Fruit fly (Drosophila melanogaster) whole organism, adult: ENCODE measurements around the gene spi.

Experiments
- CG11617 ChIP-seq: fragments of 200-800 bp; sonication (Bioruptor generic); optimal IDR thresholded peaks from 2 replicates; lab custom pipeline; 2017; ENCODE audit warnings: mild to moderate bottlenecking, missing biosample characterization, missing genetic modification reagents, missing genetic modification characterization
- CG12768 ChIP-seq: fragments of 200-800 bp; sonication (Bioruptor generic); optimal IDR thresholded peaks from 2 replicates; lab custom pipeline; 2017; ENCODE audit warnings: missing biosample characterization, missing genetic modification characterization, mild to moderate bottlenecking, moderate library complexity, missing genetic modification reagents
- CG14711 ChIP-seq: fragments of 200-800 bp; sonication (Bioruptor generic); optimal IDR thresholded peaks from 2 replicates; lab custom pipeline; 2018; ENCODE audit warnings: missing biosample characterization, mild to moderate bottlenecking, missing genetic modification characterization, moderate library complexity
- CG1620 ChIP-seq: fragments of 200-800 bp; sonication (Bioruptor generic); optimal IDR thresholded peaks from 2 replicates; lab custom pipeline; 2016; ENCODE audit warnings: missing biosample characterization, missing genetic modification characterization
- CG33017 ChIP-seq: fragments of 200-800 bp; sonication (Bioruptor generic); optimal IDR thresholded peaks from 2 replicates; lab custom pipeline; 2018; ENCODE audit warnings: missing biosample characterization, mild to moderate bottlenecking, missing genetic modification characterization, moderate library complexity
- CG5204 ChIP-seq: fragments of 200-800 bp; sonication (Bioruptor generic); optimal IDR thresholded peaks from 2 replicates; lab custom pipeline; 2016; ENCODE audit warnings: missing biosample characterization, missing genetic modification characterization
- CG7045 ChIP-seq: fragments of 200-800 bp; sonication (Bioruptor generic); optimal IDR thresholded peaks from 2 replicates; lab custom pipeline; 2017; ENCODE audit warnings: missing biosample characterization, mild to moderate bottlenecking, missing genetic modification characterization
- CG7101 ChIP-seq: fragments of 200-800 bp; sonication (Bioruptor generic); optimal IDR thresholded peaks from 2 replicates; lab custom pipeline; 2018; ENCODE audit warnings: missing biosample characterization, mild to moderate bottlenecking, missing genetic modification characterization, moderate library complexity
- Clk ChIP-seq: fragments of 200-800 bp; sonication (Bioruptor generic); optimal IDR thresholded peaks from 2 replicates; lab custom pipeline; 2017; ENCODE audit warnings: missing biosample characterization, missing genetic modification characterization
- Crg-1 ChIP-seq: fragments of 200-800 bp; sonication (Bioruptor generic); optimal IDR thresholded peaks from 2 replicates; lab custom pipeline; 2016; ENCODE audit warnings: missing biosample characterization, missing genetic modification characterization
- Hr96 ChIP-seq: fragments of 200-800 bp; sonication (Bioruptor generic); optimal IDR thresholded peaks from 2 replicates; lab custom pipeline; 2016; ENCODE audit warnings: missing biosample characterization, missing genetic modification characterization
- Mnt ChIP-seq: fragments of 200-800 bp; sonication (Bioruptor generic); optimal IDR thresholded peaks from 2 replicates; lab custom pipeline; 2016; ENCODE audit warnings: missing biosample characterization, mild to moderate bottlenecking, missing genetic modification characterization
- bab1 ChIP-seq: fragments of 200-800 bp; sonication (Bioruptor generic); optimal IDR thresholded peaks from 3 replicates; lab custom pipeline; 2019; ENCODE audit warnings: missing biosample characterization, mild to moderate bottlenecking, missing genetic modification characterization, moderate library complexity
- cic ChIP-seq: fragments of 200-800 bp; sonication (Bioruptor generic); optimal IDR thresholded peaks from 2 replicates; lab custom pipeline; 2017; ENCODE audit warnings: missing biosample characterization, mild to moderate bottlenecking, missing genetic modification characterization, moderate library complexity
- cnc ChIP-seq, 2 experiments: fragments of >200 bp; optimal IDR thresholded peaks; 2 replicates each; lab custom pipeline; 2017
- kay ChIP-seq: fragments of 200-800 bp; sonication (Bioruptor generic); peaks from one replicate; lab custom pipeline; 2016; ENCODE audit warnings: missing biosample characterization, missing genetic modification characterization, borderline replicate concordance
- ovo ChIP-seq: fragments of 200-800 bp; sonication (Bioruptor generic); optimal IDR thresholded peaks from 2 replicates; lab custom pipeline; 2016; ENCODE audit warnings: missing biosample characterization, missing genetic modification characterization
- pad ChIP-seq: fragments of 200-800 bp; sonication (Bioruptor generic); optimal IDR thresholded peaks from 3 replicates; lab custom pipeline; 2017; ENCODE audit warnings: missing biosample characterization, missing genetic modification characterization, mild to moderate bottlenecking, moderate library complexity, missing genetic modification reagents
- tj ChIP-seq: fragments of 200-800 bp; sonication (Bioruptor generic); optimal IDR thresholded peaks from 3 replicates; lab custom pipeline; 2017; ENCODE audit warnings: missing biosample characterization, mild to moderate bottlenecking, missing genetic modification characterization, moderate library complexity
- toe ChIP-seq: fragments of 200-800 bp; sonication (Bioruptor generic); optimal IDR thresholded peaks from 2 replicates; lab custom pipeline; 2016; ENCODE audit warnings: missing biosample characterization, missing genetic modification characterization

spi gene

dm6 chr2L:19563029-19563980 is 13.8 kb downstream of the spi start, which contains the start of gene CG13078:
Gene CG13078, plus strand, starts transcription at chr2L:19563930.
- TF ChIP-seq CG7101 (no peak), Mnt (GFP tag; lab: Kevin White, UChicago) (no peak), tj (peak; percentile 35), cic (GFP tag; lab: Kevin White, UChicago) (no peak)

DNA sequence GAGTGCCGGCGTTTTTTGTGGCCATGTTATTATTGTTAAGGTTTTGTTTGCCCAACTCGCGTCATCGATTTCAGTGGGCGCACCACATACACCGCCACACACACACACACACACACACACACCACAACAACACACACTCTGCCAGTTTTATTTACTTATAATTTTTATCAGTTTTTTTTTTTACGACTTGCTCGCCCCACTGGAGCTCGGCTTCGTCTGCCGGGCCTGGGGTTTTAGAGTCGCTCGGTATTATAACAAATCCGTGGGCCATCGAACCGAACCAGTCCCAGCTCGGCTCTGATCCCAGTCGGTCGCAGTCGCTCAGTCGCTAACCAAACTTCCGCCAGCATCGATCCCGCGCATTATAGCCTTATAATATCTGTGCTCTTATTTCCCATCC is 27.7 kb downstream of the spi start:
- TF ChIP-seq bab1 (GFP tag; lab: Kevin White, UChicago): peak; percentile 23
- peak; percentile 5 for TF ChIP-seq Hr96 (GFP tag; lab: Kevin White, UChicago)
- TF ChIP-seq cic (GFP tag; lab: Kevin White, UChicago): peak; percentile 52
- TF ChIP-seq kay (GFP tag; lab: Kevin White, UChicago): no peak
- TF ChIP-seq tj: peak; percentile 12
- TF ChIP-seq CG14711 (tag; lab: Kevin White, UChicago): no peak
- TF ChIP-seq CG12768 (GFP tag; lab: Kevin White, UChicago): peak; percentile 6

DNA sequence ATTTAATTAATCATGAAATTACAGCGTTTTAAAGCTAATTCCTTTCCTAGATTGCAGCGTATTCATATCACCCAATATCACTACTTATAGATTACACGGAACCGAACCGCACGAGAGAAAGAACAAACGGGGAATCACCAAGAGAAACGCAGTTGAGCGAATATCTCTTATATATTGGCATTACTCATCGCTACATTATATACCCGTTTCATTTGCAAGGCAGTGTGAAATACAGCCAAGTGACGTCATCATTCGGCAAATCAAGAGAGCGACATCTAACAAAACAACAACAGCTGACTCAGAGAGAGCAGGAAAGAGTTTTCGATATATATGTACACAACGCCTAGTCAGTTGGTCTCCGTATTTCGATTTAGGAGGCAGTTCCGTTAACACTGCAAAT is 29.0 kb downstream of the spi start, which contains the start of gene Tep4:
Gene Tep4 (plus strand): TSS at position 350 of the 400 bp plus-strand sequence.
- TF ChIP-seq ovo (peak; percentile 15), CG5204 (GFP tag; lab: Kevin White, UChicago) (no peak), kay (GFP tag; lab: Kevin White, UChicago) (peak; percentile 98), cic (GFP tag; lab: Kevin White, UChicago) (peak; percentile 48), CG33017 (tag; lab: Kevin White, UChicago) (no peak), Clk (GFP tag; lab: Kevin White, UChicago) (no peak), CG7101 (no peak)

DNA sequence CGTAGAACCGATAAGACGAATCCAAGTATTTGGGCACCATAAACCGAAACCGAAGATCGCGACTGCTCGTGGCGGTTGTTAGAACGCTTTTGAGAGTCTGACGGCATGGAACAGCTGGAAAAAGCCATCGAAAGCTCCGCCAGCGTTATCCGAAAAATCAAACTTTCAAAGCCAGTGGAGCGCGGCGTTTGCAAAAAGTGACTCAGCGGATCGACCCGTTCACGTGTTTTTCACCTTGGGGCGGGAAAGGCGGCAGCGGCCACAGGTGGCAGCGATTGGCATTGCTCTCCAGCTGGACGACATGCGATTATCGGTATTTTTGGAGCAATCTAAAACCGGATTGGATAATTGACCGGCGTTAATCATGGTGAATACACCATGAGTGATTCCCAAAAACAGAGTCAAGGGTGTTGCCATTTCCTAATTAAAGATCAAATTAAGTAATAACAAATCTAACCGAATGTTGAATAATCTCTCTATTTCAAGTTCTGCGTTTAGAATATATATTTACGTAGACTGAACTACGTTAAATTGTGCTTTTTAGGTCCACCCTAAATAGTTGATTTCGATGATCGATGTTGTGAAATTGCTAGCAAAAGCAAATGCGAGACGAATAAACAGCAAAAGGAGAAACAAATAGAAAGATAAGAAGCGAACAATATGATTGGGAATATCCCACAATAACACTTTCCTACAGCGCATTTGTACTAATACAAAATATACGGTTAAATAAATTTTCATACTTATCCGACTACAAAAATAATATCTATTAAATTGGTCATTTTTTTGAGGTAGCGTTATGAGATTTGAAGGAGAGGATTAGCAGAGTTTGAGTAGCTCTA is 30.0 kb downstream of the spi start, which contains the start of gene CG10337:
Gene CG10337 (minus strand): TSS at position 91 of the 842 bp plus-strand sequence.
- no peak for TF ChIP-seq CG1620 (GFP tag; lab: Kevin White, UChicago)
- peak; percentile 73 for TF ChIP-seq CG33017 (tag; lab: Kevin White, UChicago)
- TF ChIP-seq Crg-1 (GFP tag; lab: Kevin White, UChicago): no peak
- no peak for TF ChIP-seq Clk (GFP tag; lab: Kevin White, UChicago)
- peak; percentile 44 to 86 for TF ChIP-seq cnc (optimal IDR thresholded peaks at IDR 0.05; lab: Kevin White, UChicago)
- peak; percentile 67 for TF ChIP-seq CG14711 (tag; lab: Kevin White, UChicago)
- TF ChIP-seq Hr96 (GFP tag; lab: Kevin White, UChicago): peak; percentile 21
- peak; percentile 72 for TF ChIP-seq tj
- TF ChIP-seq cic (GFP tag; lab: Kevin White, UChicago): peak; percentile 74
- peak; percentile 77 for TF ChIP-seq CG12768 (GFP tag; lab: Kevin White, UChicago)
- TF ChIP-seq pad (GFP tag; lab: Kevin White, UChicago): peak; percentile 34
- peak; percentile 62 for TF ChIP-seq Mnt (GFP tag; lab: Kevin White, UChicago)
- peak; percentile 71 for TF ChIP-seq CG7045 (GFP tag; lab: Kevin White, UChicago)
- peak; percentile 80 for TF ChIP-seq CG7101
- peak; percentile 85 for TF ChIP-seq CG11617 (GFP tag; lab: Kevin White, UChicago)
- peak; percentile 70 for TF ChIP-seq kay (GFP tag; lab: Kevin White, UChicago)
- TF ChIP-seq CG5204 (GFP tag; lab: Kevin White, UChicago): peak; percentile 56
- no peak for TF ChIP-seq toe (GFP tag; lab: Kevin White, UChicago)
- TF ChIP-seq ovo: no peak
- peak; percentile 60 for TF ChIP-seq bab1 (GFP tag; lab: Kevin White, UChicago)

DNA sequence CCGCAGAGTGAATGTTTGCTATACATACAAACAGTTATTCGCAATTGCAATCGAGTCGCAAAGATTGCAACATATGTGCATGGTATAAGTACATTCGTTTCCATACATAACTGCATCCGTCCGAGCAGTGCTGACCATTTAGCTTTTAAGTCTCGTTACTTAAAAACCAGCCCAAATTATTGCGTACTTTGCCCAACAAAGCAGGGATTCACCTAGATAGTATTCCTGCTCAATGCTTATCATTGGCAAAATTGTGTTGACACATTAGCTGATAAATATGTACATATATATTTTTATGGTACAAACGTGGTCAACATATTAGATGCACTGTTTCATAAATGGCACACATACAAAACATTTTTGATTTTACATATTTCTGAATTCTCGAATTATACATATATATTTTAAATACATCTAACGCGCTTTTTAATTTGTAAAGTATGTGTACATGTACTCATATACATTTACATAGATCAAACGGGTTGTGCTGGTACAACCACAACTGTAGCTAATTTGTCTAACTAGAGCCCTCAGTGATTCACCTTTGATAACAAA is 34.0 kb downstream of the spi start:
- TF ChIP-seq CG33017 (tag; lab: Kevin White, UChicago) (peak; percentile 21), kay (GFP tag; lab: Kevin White, UChicago) (peak; percentile 48), bab1 (GFP tag; lab: Kevin White, UChicago) (no peak)

DNA sequence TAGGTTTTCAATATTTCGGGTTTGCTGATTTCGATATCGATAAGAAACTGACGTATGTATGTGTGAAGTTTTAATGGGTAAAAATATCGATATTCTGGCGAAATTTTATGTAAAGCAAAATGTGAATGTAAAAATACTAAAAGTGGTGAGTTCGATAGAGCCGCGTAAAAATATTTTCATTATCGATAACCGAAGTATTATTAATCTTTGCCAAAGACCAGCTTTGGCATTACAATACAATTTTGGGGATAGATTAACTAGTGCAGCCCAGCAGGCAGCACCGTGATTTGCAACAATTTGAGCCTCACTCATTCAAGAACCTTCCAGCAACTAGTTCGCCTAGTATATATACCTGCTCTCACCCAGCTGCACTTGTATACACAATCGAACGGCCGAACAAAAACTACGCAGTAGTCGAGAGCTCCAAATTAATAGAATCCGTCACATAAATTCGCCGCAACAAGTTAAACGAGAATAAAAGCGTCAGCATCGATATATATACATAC is 34.8 kb downstream of the spi start:
- TF ChIP-seq pad (GFP tag; lab: Kevin White, UChicago) (no peak), Hr96 (GFP tag; lab: Kevin White, UChicago) (no peak), Clk (GFP tag; lab: Kevin White, UChicago) (no peak), cnc (optimal IDR thresholded peaks at IDR 0.05; lab: Kevin White, UChicago) (peak; percentile 41 to 89), CG12768 (GFP tag; lab: Kevin White, UChicago) (no peak), CG11617 (GFP tag; lab: Kevin White, UChicago) (peak; percentile 22), CG33017 (tag; lab: Kevin White, UChicago) (no peak), bab1 (GFP tag; lab: Kevin White, UChicago) (peak; percentile 60), CG1620 (GFP tag; lab: Kevin White, UChicago) (peak; percentile 8), tj (no peak), Mnt (GFP tag; lab: Kevin White, UChicago) (peak; percentile 34), kay (GFP tag; lab: Kevin White, UChicago) (peak; percentile 95), toe (GFP tag; lab: Kevin White, UChicago) (no peak), CG7101 (peak; percentile 14), cic (GFP tag; lab: Kevin White, UChicago) (no peak)
